Fruit fly (Drosophila melanogaster) whole organism, pupa: Measurements from ENCODE around the gene ND-30.

Source experiments
- CG10348 ChIP-seq: fragments of 200-800 bp; sonication (Bioruptor generic); IDR thresholded peaks from 2 replicates; pipeline ENCODE4 v1.3.6; 2022; ENCODE audit warnings: missing biosample characterization, missing genetic modification characterization
- CG13204 ChIP-seq: fragments of 200-800 bp; sonication (Bioruptor generic); optimal IDR thresholded peaks from 2 replicates; lab custom pipeline; 2018; ENCODE audit warnings: missing biosample characterization, mild to moderate bottlenecking, missing genetic modification characterization, moderate library complexity
- CG14655 ChIP-seq: fragments of 200-800 bp; sonication (Bioruptor generic); optimal IDR thresholded peaks from 3 replicates; lab custom pipeline; 2017; ENCODE audit warnings: mild to moderate bottlenecking, missing biosample characterization, missing genetic modification reagents, missing genetic modification characterization
- CG32121 ChIP-seq: fragments of 200-800 bp; sonication (Bioruptor generic); IDR thresholded peaks from 2 replicates; pipeline ENCODE4 v1.3.6; 2022; ENCODE audit warnings: missing biosample characterization, missing genetic modification characterization
- EcR ChIP-seq: fragments of 200-800 bp; sonication (Bioruptor generic); optimal IDR thresholded peaks from 3 replicates; lab custom pipeline; 2019; ENCODE audit warnings: missing biosample characterization, missing genetic modification characterization, mild to moderate bottlenecking, moderate library complexity, missing genetic modification reagents
- Pif1B ChIP-seq: fragments of 200-800 bp; sonication (Bioruptor generic); optimal IDR thresholded peaks from 3 replicates; lab custom pipeline; 2016; ENCODE audit warnings: missing biosample characterization, missing genetic modification characterization
- Snoo ChIP-seq: fragments of 200-800 bp; sonication (Bioruptor generic); optimal IDR thresholded peaks from 3 replicates; lab custom pipeline; 2017; ENCODE audit warnings: missing biosample characterization, mild to moderate bottlenecking, missing genetic modification characterization, inconsistent platforms
- fd96Ca ChIP-seq: fragments of 200-800 bp; sonication (Bioruptor generic); IDR thresholded peaks from 3 replicates; pipeline ENCODE4 v1.3.6; 2022; ENCODE audit warnings: missing biosample characterization, missing genetic modification characterization

DNA sequence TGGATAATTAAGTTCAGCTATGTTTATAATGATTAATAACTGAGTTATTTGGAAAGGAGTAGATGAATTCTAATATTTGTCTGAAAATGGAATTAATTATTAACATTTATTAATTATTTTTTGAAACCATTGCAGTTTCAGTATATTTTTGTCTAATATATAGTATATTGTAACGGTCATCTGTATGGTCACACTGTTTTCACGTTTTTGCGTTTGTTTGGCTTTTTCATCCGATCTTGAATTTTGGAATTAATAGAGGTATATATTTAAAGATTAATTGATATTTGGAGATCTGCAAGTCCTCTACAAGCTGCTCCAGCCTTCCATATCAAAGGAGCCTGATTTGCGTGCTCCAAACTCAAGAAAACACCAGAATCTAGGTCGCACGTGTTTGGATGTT, 9.7 kb upstream of the ND-30 start, which contains the start of the genes CG32278 and CG32281:
- TF ChIP-seq CG32121 (GFP tag; lab: Robert Waterston, UW) (no peak), fd96Ca (no peak), CG14655 (GFP tag; lab: Kevin White, UChicago) (no peak), EcR (GFP tag; lab: Kevin White, UChicago) (no peak), Pif1B (no peak), Snoo (tag; lab: Kevin White, UChicago) (no peak), CG10348 (no peak), CG13204 (GFP tag; lab: Kevin White, UChicago) (no peak)
